Fruit fly (Drosophila melanogaster) whole organism, prepupa: ENCODE data around the gene JMJD7.
A peak's percentile ranks its signal among the peaks of the same experiment; 100 is the strongest.

Experiments
- Blimp-1 ChIP-seq: fragments of 200-800 bp; sonication (Bioruptor generic); optimal IDR thresholded peaks from 3 replicates; lab custom pipeline; 2017; ENCODE audit warnings: missing biosample characterization, missing genetic modification characterization, mild to moderate bottlenecking, moderate library complexity, missing genetic modification reagents
- CG10669 ChIP-seq: fragments of 200-800 bp; sonication (Bioruptor generic); optimal IDR thresholded peaks from 3 replicates; lab custom pipeline; 2018; ENCODE audit warnings: missing biosample characterization, mild to moderate bottlenecking, missing genetic modification characterization, moderate library complexity
- CG11902 ChIP-seq: fragments of 200-800 bp; sonication (Bioruptor generic); optimal IDR thresholded peaks from 3 replicates; lab custom pipeline; 2016; ENCODE audit warnings: missing biosample characterization, missing genetic modification characterization
- CG15336 ChIP-seq: fragments of 200-800 bp; sonication (Bioruptor generic); IDR thresholded peaks from 2 replicates; pipeline ENCODE4 v1.3.6; 2022; ENCODE audit warnings: missing biosample characterization, missing genetic modification characterization
- CG1621 ChIP-seq: fragments of 200-800 bp; sonication (Bioruptor generic); optimal IDR thresholded peaks from 3 replicates; lab custom pipeline; 2018; ENCODE audit warnings: missing biosample characterization, mild to moderate bottlenecking, missing genetic modification characterization
- CG16779 ChIP-seq: fragments of 200-800 bp; sonication (Bioruptor generic); optimal IDR thresholded peaks from 3 replicates; lab custom pipeline; 2017; ENCODE audit warnings: missing biosample characterization, mild to moderate bottlenecking, missing genetic modification characterization
- CG3032 ChIP-seq: fragments of 200-800 bp; optimal IDR thresholded peaks from 2 replicates; lab custom pipeline; 2019; ENCODE audit warnings: missing biosample characterization, mild to moderate bottlenecking, missing genetic modification characterization, moderate library complexity
- CG32006 ChIP-seq: fragments of 200-800 bp; sonication (Bioruptor generic); optimal IDR thresholded peaks from 3 replicates; lab custom pipeline; 2017; ENCODE audit warnings: missing biosample characterization, mild to moderate bottlenecking, missing genetic modification characterization
- CG3919 ChIP-seq: fragments of 200-800 bp; sonication (Bioruptor generic); optimal IDR thresholded peaks from 3 replicates; lab custom pipeline; 2016; ENCODE audit warnings: missing biosample characterization, missing genetic modification characterization
- CG4318 ChIP-seq: fragments of 200-800 bp; sonication (Bioruptor generic); optimal IDR thresholded peaks from 3 replicates; lab custom pipeline; 2017; ENCODE audit warnings: missing biosample characterization, mild to moderate bottlenecking, missing genetic modification characterization
- CG6163 ChIP-seq: fragments of 200-800 bp; sonication (Bioruptor generic); IDR thresholded peaks from 3 replicates; pipeline ENCODE4 v1.3.6; 2022; ENCODE audit warnings: missing biosample characterization, missing genetic modification characterization
- CG6276 ChIP-seq: fragments of 200-800 bp; sonication (Bioruptor generic); optimal IDR thresholded peaks from 2 replicates; lab custom pipeline; 2017; ENCODE audit warnings: missing biosample characterization, mild to moderate bottlenecking, missing genetic modification characterization
- CG6792 ChIP-seq: fragments of 200-800 bp; sonication (Bioruptor generic); optimal IDR thresholded peaks from 3 replicates; lab custom pipeline; 2016; ENCODE audit warnings: missing biosample characterization, missing genetic modification characterization
- CG6808 ChIP-seq: fragments of 200-800 bp; sonication (Bioruptor generic); optimal IDR thresholded peaks from 3 replicates; lab custom pipeline; 2017; ENCODE audit warnings: missing biosample characterization, missing genetic modification characterization, mild to moderate bottlenecking, moderate library complexity, missing genetic modification reagents
- CG6854 ChIP-seq: fragments of 200-800 bp; sonication (Bioruptor generic); optimal IDR thresholded peaks from 2 replicates; lab custom pipeline; 2017; ENCODE audit warnings: missing biosample characterization, mild to moderate bottlenecking, missing genetic modification characterization
- CG7368 ChIP-seq: fragments of 200-800 bp; sonication (Bioruptor generic); optimal IDR thresholded peaks from 3 replicates; lab custom pipeline; 2016; ENCODE audit warnings: missing biosample characterization, missing genetic modification characterization
- CG8119 ChIP-seq: fragments of 200-800 bp; sonication (Bioruptor generic); IDR thresholded peaks from 3 replicates; pipeline ENCODE4 v1.3.6; 2022; ENCODE audit warnings: missing biosample characterization, missing genetic modification characterization
- CG8319 ChIP-seq: fragments of 200-800 bp; sonication (Bioruptor generic); optimal IDR thresholded peaks from 3 replicates; lab custom pipeline; 2016; ENCODE audit warnings: missing biosample characterization, missing genetic modification characterization
- CG9139 ChIP-seq: fragments of 200-800 bp; sonication (Bioruptor generic); optimal IDR thresholded peaks from 3 replicates; lab custom pipeline; 2017; ENCODE audit warnings: missing biosample characterization, mild to moderate bottlenecking, missing genetic modification characterization
- Eip78C ChIP-seq: fragments of 200-800 bp; sonication (Bioruptor generic); peaks from one replicate; lab custom pipeline; 2016; ENCODE audit warnings: missing biosample characterization, missing genetic modification characterization
- Eip93F ChIP-seq: fragments of 200-800 bp; sonication (Bioruptor generic); optimal IDR thresholded peaks from 2 replicates; lab custom pipeline; 2016; ENCODE audit warnings: missing biosample characterization, mild to moderate bottlenecking, missing genetic modification characterization
- Ets96B ChIP-seq: fragments of 200-800 bp; optimal IDR thresholded peaks from 2 replicates; lab custom pipeline; 2019; ENCODE audit warnings: missing biosample characterization, mild to moderate bottlenecking, missing genetic modification characterization, moderate library complexity
- Gug ChIP-seq: fragments of 200-800 bp; sonication (Bioruptor generic); IDR thresholded peaks from 2 replicates; pipeline ENCODE4 v1.3.6; 2022; ENCODE audit warnings: missing biosample characterization, missing genetic modification characterization
- Hr38 ChIP-seq: sonication (Bioruptor generic); optimal IDR thresholded peaks from 2 replicates; lab custom pipeline; 2016; ENCODE audit warnings: missing biosample characterization, missing genetic modification characterization
- Hr39 ChIP-seq: fragments of 200-800 bp; sonication (Bioruptor generic); optimal IDR thresholded peaks from 2 replicates; lab custom pipeline; 2016; ENCODE audit warnings: missing biosample characterization, missing genetic modification characterization
- Lpt ChIP-seq: fragments of 200-800 bp; sonication (Bioruptor generic); optimal IDR thresholded peaks from 3 replicates; lab custom pipeline; 2016; ENCODE audit warnings: missing biosample characterization, missing genetic modification characterization
- Met ChIP-seq: fragments of 200-800 bp; sonication (Bioruptor generic); optimal IDR thresholded peaks from 3 replicates; lab custom pipeline; 2016; ENCODE audit warnings: missing biosample characterization, missing genetic modification characterization
- Sox102F ChIP-seq: fragments of 200-800 bp; sonication (Bioruptor generic); optimal IDR thresholded peaks from 2 replicates; lab custom pipeline; 2016; ENCODE audit warnings: missing biosample characterization, mild to moderate bottlenecking, missing genetic modification characterization
- Sox14 ChIP-seq: fragments of 200-800 bp; sonication (Bioruptor generic); optimal IDR thresholded peaks from 3 replicates; lab custom pipeline; 2016; ENCODE audit warnings: missing biosample characterization, missing genetic modification characterization
- cyc ChIP-seq: fragments of 200-800 bp; sonication (Bioruptor generic); optimal IDR thresholded peaks from 3 replicates; lab custom pipeline; 2016; ENCODE audit warnings: missing biosample characterization, missing genetic modification characterization
- dac ChIP-seq: fragments of 200-800 bp; sonication (Bioruptor generic); optimal IDR thresholded peaks from 2 replicates; lab custom pipeline; 2017; ENCODE audit warnings: missing biosample characterization, mild to moderate bottlenecking, missing genetic modification characterization
- eg ChIP-seq: fragments of 200-800 bp; sonication (Bioruptor generic); IDR thresholded peaks from 3 replicates; pipeline ENCODE4 v1.3.6; 2022; ENCODE audit warnings: missing biosample characterization, missing genetic modification characterization
- esn ChIP-seq: fragments of 200-800 bp; sonication (Bioruptor generic); optimal IDR thresholded peaks from 2 replicates; lab custom pipeline; 2016; ENCODE audit warnings: missing biosample characterization, mild to moderate bottlenecking, missing genetic modification characterization, moderate library complexity
- lz ChIP-seq: fragments of 200-800 bp; sonication (Bioruptor generic); optimal IDR thresholded peaks from 3 replicates; lab custom pipeline; 2016; ENCODE audit warnings: missing biosample characterization, missing genetic modification characterization
- net ChIP-seq: fragments of 200-800 bp; sonication (Bioruptor generic); optimal IDR thresholded peaks from 3 replicates; lab custom pipeline; 2016; ENCODE audit warnings: missing biosample characterization, missing genetic modification characterization
- spab ChIP-seq: fragments of 200-800 bp; sonication (Bioruptor generic); optimal IDR thresholded peaks from 2 replicates; lab custom pipeline; 2017; ENCODE audit warnings: missing biosample characterization, mild to moderate bottlenecking, missing genetic modification characterization, missing genetic modification reagents
- ss ChIP-seq, 2 experiments: fragments of 200-800 bp; sonication (Bioruptor generic); optimal IDR thresholded peaks; 2 replicates in 1 of 2; 3 replicates in 1 of 2; lab custom pipeline; 2017 to 2018; ENCODE audit warnings: mild to moderate bottlenecking in 2 of 2, missing biosample characterization in 2 of 2, missing genetic modification characterization in 2 of 2, moderate library complexity in 1 of 2
- svp ChIP-seq: fragments of 200-800 bp; sonication (Bioruptor generic); peaks from one replicate; lab custom pipeline; 2016; ENCODE audit warnings: missing biosample characterization, missing genetic modification characterization
- topi ChIP-seq: fragments of 200-800 bp; sonication (Bioruptor generic); optimal IDR thresholded peaks from 3 replicates; lab custom pipeline; 2016; ENCODE audit warnings: missing biosample characterization, missing genetic modification characterization
- vri ChIP-seq: fragments of 200-800 bp; sonication (Bioruptor generic); optimal IDR thresholded peaks from 3 replicates; lab custom pipeline; 2016; ENCODE audit warnings: missing biosample characterization, mild to moderate bottlenecking, missing genetic modification characterization

Gene JMJD7

dm6 chr3L:13437036-13437435, 13.0 kb downstream of the JMJD7 start, which contains the start of gene CG10154:
Gene CG10154 (minus strand): TSS chr3L:13437136.
- TF ChIP-seq CG6792 (GFP tag; lab: Kevin White, UChicago) (no peak), topi (GFP tag; lab: Kevin White, UChicago) (no peak), CG9139 (GFP tag; lab: Kevin White, UChicago) (no peak), CG10669 (no peak), CG16779 (no peak)

- TF ChIP-seq CG6808 (GFP tag; lab: Kevin White, UChicago) (peak; percentile 62), net (GFP tag; lab: Kevin White, UChicago) (peak; percentile 29), Hr39 (GFP tag; lab: Kevin White, UChicago) (no peak), Eip93F (GFP tag; lab: Kevin White, UChicago) (no peak), Sox102F (GFP tag; lab: Kevin White, UChicago) (peak; percentile 2), topi (GFP tag; lab: Kevin White, UChicago) (peak; percentile 0), CG32006 (GFP tag; lab: Kevin White, UChicago) (peak; percentile 61), CG10669 (peak; percentile 60), esn (GFP tag; lab: Kevin White, UChicago) (no peak), cyc (GFP tag; lab: Kevin White, UChicago) (no peak), Gug (peak; percentile 21; the same call in 1 of the 2 replicates), vri (GFP tag; lab: Kevin White, UChicago) (no peak), CG4318 (GFP tag; lab: Kevin White, UChicago) (no peak), dac (peak; percentile 28), eg (GFP tag; lab: Robert Waterston, UW) (peak; percentile 87), CG6163 (GFP tag; lab: Robert Waterston, UW) (peak; percentile 79), Lpt (peak; percentile 47), Sox14 (GFP tag; lab: Kevin White, UChicago) (peak; percentile 13), CG6854 (GFP tag; lab: Kevin White, UChicago) (peak; percentile 12), CG1621 (peak; percentile 44), CG3919 (peak; percentile 40), CG6276 (GFP tag; lab: Kevin White, UChicago) (peak; percentile 76), svp (GFP tag; lab: Kevin White, UChicago) (no peak), Met (GFP tag; lab: Kevin White, UChicago) (no peak), Ets96B (tag; lab: Kevin White, UChicago) (peak; percentile 53), CG11902 (no peak), lz (GFP tag; lab: Kevin White, UChicago) (no peak), CG8319 (GFP tag; lab: Kevin White, UChicago) (no peak), CG8119 (GFP tag; lab: Robert Waterston, UW) (peak; percentile 67; the same call in 2 of the 3 replicates), CG15336 (GFP tag; lab: Robert Waterston, UW) (peak; percentile 69), CG16779 (peak; percentile 65), ss (GFP tag; optimal IDR thresholded peaks at IDR 0.05; lab: Kevin White, UChicago) (peak; percentile 45 to 68), spab (peak; percentile 41), CG3032 (tag; lab: Kevin White, UChicago) (peak; percentile 28), Blimp-1 (GFP tag; lab: Kevin White, UChicago) (no peak), CG9139 (GFP tag; lab: Kevin White, UChicago) (peak; percentile 60), CG7368 (GFP tag; lab: Kevin White, UChicago) (peak; percentile 44), Eip78C (peak; percentile 35), Hr38 (GFP tag; lab: Kevin White, UChicago) (no peak)
Measured at dm6 chr3L:13435170-13435727, 14.8 kb downstream of the JMJD7 start, which contains the start of gene CG10713. Gene CG10713 (minus strand): TSS chr3L:13435229.
